Fruit fly (Drosophila melanogaster) whole organism, embryonic: ENCODE data around the gene CG14642.
"Not testable (repeated sequence)": the region's sequence is repeated elsewhere in the genome, so short reads cannot be mapped to it uniquely, and the experiment has no call there.

Experiments used
- CG10431 ChIP-seq: fragments of 200-800 bp; sonication (Bioruptor generic); optimal IDR thresholded peaks from 3 replicates; lab custom pipeline; 2018; ENCODE audit warnings: missing biosample characterization, mild to moderate bottlenecking, missing genetic modification characterization
- CG11085 ChIP-seq: fragments of 200-800 bp; sonication (Bioruptor generic); IDR thresholded peaks from 2 replicates; pipeline ENCODE4 v1.3.6; 2022; ENCODE audit warnings: missing biosample characterization, missing genetic modification characterization
- CG11696 ChIP-seq: fragments of 200-800 bp; sonication (Bioruptor generic); IDR thresholded peaks from 2 replicates; pipeline ENCODE4 v1.3.6; 2022; ENCODE audit warnings: missing biosample characterization, missing genetic modification characterization
- CG12769 ChIP-seq: fragments of 200-800 bp; sonication (Bioruptor generic); optimal IDR thresholded peaks from 2 replicates; lab custom pipeline; 2019; ENCODE audit warnings: missing biosample characterization, mild to moderate bottlenecking, missing genetic modification characterization, moderate library complexity
- CG17829 ChIP-seq: fragments of 200-800 bp; optimal IDR thresholded peaks from 2 replicates; lab custom pipeline; 2019; ENCODE audit warnings: missing biosample characterization, mild to moderate bottlenecking, missing genetic modification characterization, moderate library complexity
- CG18011 ChIP-seq: fragments of 200-800 bp; sonication (Bioruptor generic); optimal IDR thresholded peaks from 2 replicates; lab custom pipeline; 2017; ENCODE audit warnings: missing biosample characterization, missing genetic modification characterization, mild to moderate bottlenecking, moderate library complexity, missing genotype
- CG2116 ChIP-seq: fragments of 200-800 bp; sonication (Bioruptor generic); optimal IDR thresholded peaks from 3 replicates; lab custom pipeline; 2018; ENCODE audit warnings: missing biosample characterization, mild to moderate bottlenecking, missing genetic modification characterization
- CG30403 ChIP-seq: fragments of 200-800 bp; sonication (Bioruptor generic); optimal IDR thresholded peaks from 3 replicates; lab custom pipeline; 2016; ENCODE audit warnings: missing biosample characterization, missing genetic modification characterization
- CG3163 ChIP-seq: fragments of 200-800 bp; sonication (Bioruptor generic); optimal IDR thresholded peaks from 3 replicates; lab custom pipeline; 2016; ENCODE audit warnings: missing biosample characterization, missing genetic modification characterization
- CG3281 ChIP-seq: fragments of 200-800 bp; sonication (Bioruptor generic); optimal IDR thresholded peaks from 3 replicates; lab custom pipeline; 2017; ENCODE audit warnings: missing biosample characterization, mild to moderate bottlenecking, missing genetic modification characterization
- CG34224 ChIP-seq: fragments of 200-800 bp; sonication (Bioruptor generic); IDR thresholded peaks from 3 replicates; pipeline ENCODE4 v1.3.6; 2022; ENCODE audit warnings: missing biosample characterization, missing genetic modification characterization; ENCODE audit not compliant: partially characterized antibody
- CG34376 ChIP-seq: fragments of 200-800 bp; sonication (Bioruptor generic); optimal IDR thresholded peaks from 2 replicates; lab custom pipeline; 2018; ENCODE audit warnings: missing biosample characterization, mild to moderate bottlenecking, missing genetic modification characterization
- CG3995 ChIP-seq: fragments of 200-800 bp; sonication (Bioruptor generic); optimal IDR thresholded peaks from 3 replicates; lab custom pipeline; 2016; ENCODE audit warnings: missing biosample characterization, missing genetic modification characterization
- CG4617 ChIP-seq: fragments of 200-800 bp; sonication (Bioruptor generic); optimal IDR thresholded peaks from 3 replicates; lab custom pipeline; 2016; ENCODE audit warnings: missing biosample characterization, missing genetic modification characterization, borderline replicate concordance
- CG6791 ChIP-seq: fragments of 200-800 bp; sonication (Bioruptor generic); IDR thresholded peaks from 3 replicates; pipeline ENCODE4 v1.3.6; 2022; ENCODE audit warnings: missing biosample characterization, missing genetic modification characterization; ENCODE audit not compliant: partially characterized antibody
- CG7987 ChIP-seq: fragments of 200-800 bp; sonication (Bioruptor generic); optimal IDR thresholded peaks from 2 replicates; lab custom pipeline; 2018; ENCODE audit warnings: missing biosample characterization, mild to moderate bottlenecking, missing genetic modification characterization, moderate library complexity
- CG8290 ChIP-seq, 3 experiments: fragments of 200-800 bp; sonication (Bioruptor generic); optimal IDR thresholded peaks; 2 replicates each; lab custom pipeline; 2016 to 2019; ENCODE audit warnings: missing biosample characterization in 3 of 3, missing genetic modification characterization in 3 of 3, mild to moderate bottlenecking in 2 of 3, moderate library complexity in 1 of 3
- CG9437 ChIP-seq: fragments of 200-800 bp; sonication (Bioruptor generic); optimal IDR thresholded peaks from 2 replicates; lab custom pipeline; 2018; ENCODE audit warnings: missing biosample characterization, mild to moderate bottlenecking, missing genetic modification characterization
- D19A ChIP-seq: fragments of 200-800 bp; optimal IDR thresholded peaks from 3 replicates; lab custom pipeline; 2019; ENCODE audit warnings: missing biosample characterization, mild to moderate bottlenecking, missing genetic modification characterization, moderate library complexity
- Deaf1 ChIP-seq: fragments of 200-800 bp; optimal IDR thresholded peaks from 3 replicates; lab custom pipeline; 2019; ENCODE audit warnings: missing biosample characterization, mild to moderate bottlenecking, missing genetic modification characterization, moderate library complexity
- Dref ChIP-seq: fragments of 200-800 bp; sonication (Bioruptor generic); IDR thresholded peaks from 2 replicates; pipeline ENCODE4 v1.3.6; 2022; ENCODE audit warnings: missing biosample characterization, missing genetic modification characterization
- Jarid2 ChIP-seq: fragments of 200-800 bp; sonication (Bioruptor generic); optimal IDR thresholded peaks from 3 replicates; lab custom pipeline; 2017; ENCODE audit warnings: mild to moderate bottlenecking, missing biosample characterization, missing genetic modification reagents, missing genetic modification characterization
- Lhr ChIP-seq: fragments of 200-800 bp; sonication (Bioruptor generic); optimal IDR thresholded peaks from 3 replicates; lab custom pipeline; 2017; ENCODE audit warnings: mild to moderate bottlenecking, missing biosample characterization, missing genetic modification reagents, missing genetic modification characterization
- Opbp ChIP-seq: fragments of 200-800 bp; sonication (Bioruptor generic); IDR thresholded peaks from 3 replicates; pipeline ENCODE4 v1.3.6; 2022; ENCODE audit warnings: missing biosample characterization, missing genetic modification characterization; ENCODE audit not compliant: partially characterized antibody
- Scr ChIP-seq: fragments of 200-800 bp; sonication (Bioruptor generic); IDR thresholded peaks from 2 replicates; pipeline ENCODE4 v1.3.6; 2022; ENCODE audit warnings: missing biosample characterization, missing genetic modification characterization; ENCODE audit not compliant: partially characterized antibody
- Trl ChIP-seq, 3 experiments: fragments of >200 bp in 2 of 3; fragments of 200-800 bp in 1 of 3; sonication (Bioruptor generic) in 1 of 3; optimal IDR thresholded peaks; 2 replicates in 1 of 3; 3 replicates in 2 of 3; lab custom pipeline; 2016 to 2017; ENCODE audit warnings: missing biosample characterization in 1 of 3, missing genetic modification characterization in 1 of 3
- chinmo ChIP-seq: fragments of 200-800 bp; sonication (Bioruptor generic); IDR thresholded peaks from 4 replicates; pipeline ENCODE4 v1.3.6; 2022; ENCODE audit warnings: missing biosample characterization, missing genetic modification characterization; ENCODE audit not compliant: partially characterized antibody
- dimm ChIP-seq: fragments of 200-800 bp; sonication (Bioruptor generic); IDR thresholded peaks from 2 replicates; pipeline ENCODE4 v1.3.6; 2022; ENCODE audit warnings: missing biosample characterization, missing genetic modification characterization
- gfzf ChIP-seq: fragments of 200-800 bp; sonication (Bioruptor generic); optimal IDR thresholded peaks from 2 replicates; lab custom pipeline; 2016; ENCODE audit warnings: missing biosample characterization, mild to moderate bottlenecking, missing genetic modification characterization, moderate library complexity
- gt ChIP-seq: fragments of 200-800 bp; sonication (Bioruptor generic); IDR thresholded peaks from 2 replicates; pipeline ENCODE4 v1.3.6; 2022; ENCODE audit warnings: missing biosample characterization, missing genetic modification characterization
- kay ChIP-seq: fragments of 200-800 bp; sonication (Bioruptor generic); optimal IDR thresholded peaks from 2 replicates; lab custom pipeline; 2016; ENCODE audit warnings: missing biosample characterization, missing genetic modification characterization
- ken ChIP-seq: fragments of 200-800 bp; sonication (Bioruptor generic); IDR thresholded peaks from 3 replicates; pipeline ENCODE4 v1.3.6; 2022; ENCODE audit warnings: missing biosample characterization, missing genetic modification characterization
- mld ChIP-seq: fragments of 200-800 bp; sonication (Bioruptor generic); IDR thresholded peaks from 3 replicates; pipeline ENCODE4 v1.3.6; 2022; ENCODE audit warnings: missing biosample characterization, missing genetic modification characterization; ENCODE audit not compliant: partially characterized antibody
- nmo ChIP-seq: fragments of 200-800 bp; sonication (Bioruptor generic); optimal IDR thresholded peaks from 2 replicates; lab custom pipeline; 2018; ENCODE audit warnings: missing biosample characterization, mild to moderate bottlenecking, missing genetic modification characterization, moderate library complexity
- nom ChIP-seq: fragments of 200-800 bp; sonication (Bioruptor generic); optimal IDR thresholded peaks from 2 replicates; lab custom pipeline; 2017; ENCODE audit warnings: missing biosample characterization, missing genetic modification characterization, mild to moderate bottlenecking, moderate library complexity, missing genetic modification reagents
- oc ChIP-seq: fragments of 200-800 bp; sonication (Bioruptor generic); optimal IDR thresholded peaks from 2 replicates; lab custom pipeline; 2018; ENCODE audit warnings: missing biosample characterization, mild to moderate bottlenecking, missing genetic modification characterization, moderate library complexity
- pzg ChIP-seq: fragments of 200-800 bp; sonication (Bioruptor generic); optimal IDR thresholded peaks from 3 replicates; lab custom pipeline; 2018; ENCODE audit warnings: missing biosample characterization, mild to moderate bottlenecking, missing genetic modification characterization, moderate library complexity
- ranshi ChIP-seq: fragments of 200-800 bp; sonication (Bioruptor generic); IDR thresholded peaks from 2 replicates; pipeline ENCODE4 v1.3.6; 2022; ENCODE audit warnings: missing biosample characterization, missing genetic modification characterization
- salm ChIP-seq: fragments of 200-800 bp; sonication (Bioruptor generic); optimal IDR thresholded peaks from 2 replicates; lab custom pipeline; 2018; ENCODE audit warnings: missing biosample characterization, mild to moderate bottlenecking, missing genetic modification characterization
- schlank ChIP-seq: fragments of 200-800 bp; sonication (Bioruptor generic); optimal IDR thresholded peaks from 2 replicates; lab custom pipeline; 2018; ENCODE audit warnings: missing biosample characterization, mild to moderate bottlenecking, missing genetic modification characterization
- sna ChIP-seq: fragments of 200-800 bp; sonication (Bioruptor generic); IDR thresholded peaks from 2 replicates; pipeline ENCODE4 v1.3.6; 2022; ENCODE audit warnings: missing biosample characterization, missing genetic modification characterization; ENCODE audit not compliant: partially characterized antibody
- z ChIP-seq: fragments of 200-800 bp; sonication (Bioruptor generic); IDR thresholded peaks from 3 replicates; pipeline ENCODE4 v1.3.6; 2022; ENCODE audit warnings: missing biosample characterization, missing genetic modification characterization
- zen2 ChIP-seq: fragments of 200-800 bp; sonication (Bioruptor generic); IDR thresholded peaks from 3 replicates; pipeline ENCODE4 v1.3.6; 2022; ENCODE audit warnings: missing biosample characterization, missing genetic modification characterization; ENCODE audit not compliant: partially characterized antibody

The CG14642 gene

DNA sequence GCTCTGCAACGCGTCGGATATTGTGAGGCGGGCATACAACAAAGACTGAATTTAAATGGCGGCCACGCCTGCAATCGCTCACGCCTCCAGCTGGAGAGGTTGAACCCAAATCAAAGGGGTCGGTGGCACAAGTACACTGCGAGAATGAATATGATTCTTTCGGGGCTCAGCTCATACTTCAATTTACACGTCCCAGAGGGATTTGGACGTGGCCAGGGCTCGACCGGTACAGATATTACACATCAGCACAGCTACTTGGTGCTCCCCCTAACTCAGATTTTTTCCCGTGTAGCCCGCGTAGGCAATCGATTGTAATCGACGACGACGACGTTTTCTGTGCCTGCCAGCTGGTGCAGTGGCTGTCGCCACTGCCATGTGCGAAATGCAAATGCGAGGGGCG, 28.5 kb downstream of the CG14642 start (continued):
- TF ChIP-seq ranshi (peak; percentile 90), dimm (GFP tag; lab: Robert Waterston, UW) (peak; percentile 77), gt (GFP tag; lab: Robert Waterston, UW) (peak; percentile 75; the same call in 1 of the 2 replicates)

DNA sequence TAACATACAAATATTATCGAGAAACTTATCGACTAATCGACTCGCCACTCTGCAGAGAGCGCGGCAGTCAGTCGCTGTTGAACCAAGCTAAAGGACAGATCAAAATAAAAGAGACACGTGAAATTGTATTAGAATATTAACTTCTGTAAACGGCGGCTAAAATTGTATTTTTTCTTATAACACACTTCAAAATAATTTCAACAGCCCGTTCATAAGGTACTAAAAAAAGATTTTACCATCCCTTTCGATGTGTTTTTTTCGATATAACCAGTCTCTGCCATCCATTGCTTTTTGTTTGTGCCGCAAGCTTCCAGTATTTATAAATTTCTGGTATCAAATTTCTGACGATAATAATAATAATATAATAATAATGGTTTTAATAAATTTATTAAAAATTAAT, 31.0 kb downstream of the CG14642 start, which contains the start of gene aux:
Gene aux, plus strand, starts transcription at position 301 of the 400 bp plus-strand sequence.
- not testable (repeated sequence) for TF ChIP-seq nom (GFP tag; lab: Kevin White, UChicago); CG11085 (GFP tag; lab: Robert Waterston, UW); CG30403 (GFP tag; lab: Kevin White, UChicago)
- TF ChIP-seq, all 482 proteins: peak for 0; not testable (repeated sequence) for 482

DNA sequence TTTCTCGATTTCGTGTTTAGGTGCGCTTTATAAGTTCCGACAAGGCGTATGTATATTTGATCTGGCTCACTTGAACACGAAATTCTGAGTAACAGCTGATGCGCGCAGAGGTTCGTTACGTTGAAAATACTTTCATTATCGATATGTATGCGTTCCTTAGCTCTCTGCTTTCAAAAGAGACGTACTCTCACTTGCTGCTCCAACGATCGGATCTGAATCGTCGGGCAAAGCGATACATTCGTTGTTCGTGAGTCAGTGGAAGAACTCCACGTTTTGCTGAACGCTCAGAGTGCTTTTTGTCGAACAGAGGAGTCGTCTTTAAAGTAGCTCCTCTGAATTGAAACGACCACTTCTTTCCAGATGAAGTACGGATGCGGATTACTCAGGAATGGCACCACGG, 45.5 kb downstream of the CG14642 start, which contains the start of gene beta-Man:
Gene beta-Man, plus strand, starts transcription at position 152 of the 400 bp plus-strand sequence.
- TF ChIP-seq Jarid2 (GFP tag; lab: Kevin White, UChicago), result peak; percentile 60
- TF ChIP-seq pzg (GFP tag; lab: Kevin White, UChicago), result peak; percentile 73
- TF ChIP-seq Deaf1 (tag; lab: Kevin White, UChicago), result peak; percentile 97
- no peak for TF ChIP-seq oc (tag; lab: Kevin White, UChicago)
- TF ChIP-seq z (GFP tag; lab: Robert Waterston, UW), result no peak
- TF ChIP-seq chinmo (GFP tag; lab: Robert Waterston, UW), result 0 out of 4 replicates have a peak, but pooled peaks have one; percentile 30
- TF ChIP-seq sna, result no peak
- TF ChIP-seq CG34224 (GFP tag; lab: Robert Waterston, UW), result peak; percentile 27; the same call in 1 of the 3 replicates
- peak; percentile 4 for TF ChIP-seq CG3281 (GFP tag; lab: Kevin White, UChicago)
- peak; percentile 28 to 41 for TF ChIP-seq Trl (optimal IDR thresholded peaks at IDR 0.05; lab: Kevin White, UChicago)
- no peak for TF ChIP-seq Trl (GFP tag; optimal IDR thresholded peaks at IDR 0.05; lab: Kevin White, UChicago)
- no peak for TF ChIP-seq schlank
- TF ChIP-seq CG12769 (tag; lab: Kevin White, UChicago), result peak; percentile 35
- peak; percentile 12 for TF ChIP-seq CG2116 (GFP tag; lab: Kevin White, UChicago)
- TF ChIP-seq Opbp (GFP tag; lab: Robert Waterston, UW), result peak; percentile 73; the same call in 2 of the 3 replicates
- peak; percentile 11 for TF ChIP-seq CG17829 (tag; lab: Kevin White, UChicago)
- peak; percentile 61; the same call in 2 of the 3 replicates for TF ChIP-seq CG6791 (GFP tag; lab: Robert Waterston, UW)
- TF ChIP-seq D19A, result peak; percentile 7
- peak; percentile 48 for TF ChIP-seq nom (GFP tag; lab: Kevin White, UChicago)
- TF ChIP-seq CG7987 (GFP tag; lab: Kevin White, UChicago), result peak; percentile 1
- no peak for TF ChIP-seq CG3995 (GFP tag; lab: Kevin White, UChicago)
- TF ChIP-seq Scr (GFP tag; lab: Robert Waterston, UW), result peak; percentile 34
- TF ChIP-seq zen2, result peak; percentile 50; the same call in 1 of the 3 replicates
- TF ChIP-seq CG18011 (GFP tag; lab: Kevin White, UChicago), result peak; percentile 94
- peak; percentile 52; the same call in 1 of the 3 replicates for TF ChIP-seq mld (GFP tag; lab: Robert Waterston, UW)
- TF ChIP-seq kay, result peak; percentile 46
- TF ChIP-seq ken (GFP tag; lab: Robert Waterston, UW), result no peak
- peak; percentile 57 for TF ChIP-seq Dref (GFP tag; lab: Robert Waterston, UW)
- no peak for TF ChIP-seq CG11696 (GFP tag; lab: Robert Waterston, UW)
- no peak for TF ChIP-seq salm
- TF ChIP-seq Lhr, result peak; percentile 90
- peak; percentile 56 for TF ChIP-seq CG34376
- no peak for TF ChIP-seq CG4617 (GFP tag; lab: Kevin White, UChicago)
- peak; percentile 98 for TF ChIP-seq CG9437 (GFP tag; lab: Kevin White, UChicago)
- TF ChIP-seq CG8290 (GFP tag; optimal IDR thresholded peaks at IDR 0.05; lab: Kevin White, UChicago), result peak; percentile 33
- peak in 1 of 2 experiments; percentile 60 for TF ChIP-seq CG8290 (tag; optimal IDR thresholded peaks at IDR 0.05; lab: Kevin White, UChicago)
- TF ChIP-seq nmo (GFP tag; lab: Kevin White, UChicago), result no peak
- TF ChIP-seq CG3163, result peak; percentile 9
- TF ChIP-seq CG10431 (GFP tag; lab: Kevin White, UChicago), result no peak
- TF ChIP-seq gfzf, result peak; percentile 66
